Worm (Caenorhabditis elegans): ENCODE results near the gene luc-7L3.

DNA sequence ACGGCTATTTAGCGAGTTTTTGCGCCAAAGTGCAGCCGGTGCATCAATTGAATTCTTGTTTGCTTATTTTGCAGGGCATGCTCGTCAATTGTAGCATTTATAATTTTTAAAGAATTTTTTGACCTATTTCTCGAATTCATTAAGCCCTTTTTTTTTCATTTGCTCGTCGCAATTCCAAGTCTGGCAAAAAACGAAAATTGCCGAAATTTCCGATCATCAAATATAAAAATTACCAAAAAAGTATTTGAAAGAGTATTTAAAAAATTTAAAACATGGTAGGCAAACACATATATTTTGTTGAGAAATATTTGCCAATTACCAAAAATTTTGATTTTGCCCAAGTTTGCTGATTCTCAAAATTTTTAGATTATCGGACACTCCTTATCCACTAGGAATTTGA is 13.7 kb downstream of the luc-7L3 start, which contains the start of gene C50D2.6:
- TF ChIP-seq spr-1 (tag; optimal IDR thresholded peaks at IDR 0.05) (no peak), ces-1 (GFP tag; optimal IDR thresholded peaks at IDR 0.05) (no peak), nhr-25 (tag; optimal IDR thresholded peaks at IDR 0.05; ENCODE audit: borderline replicate concordance, insufficient read depth) (no peak), nhr-48 (tag; optimal IDR thresholded peaks at IDR 0.05) (no peak), pqm-1 (tag; optimal IDR thresholded peaks at IDR 0.05) (no peak), aly-2 (tag; optimal IDR thresholded peaks at IDR 0.05) (no peak), mxl-2 (GFP tag; conservative IDR thresholded peaks at IDR 0.05) (no peak), T20F7.1 (GFP tag; optimal IDR thresholded peaks at IDR 0.05) (no peak), lin-15B (tag; optimal IDR thresholded peaks at IDR 0.05) (no peak)

Data from whole organism, L4 larva.